Fruit fly (Drosophila melanogaster): ENCODE measurements around the gene CG15252.

- TF ChIP-seq CG8478 (optimal IDR thresholded peaks at IDR 0.05): no peak
- TF ChIP-seq Dll (optimal IDR thresholded peaks at IDR 0.05): no peak
- no peak for TF ChIP-seq psq (optimal IDR thresholded peaks at IDR 0.05)
These were observed at the start of gene CG15252 for dm6 chrX:9980464-9980863.
